Worm (Caenorhabditis elegans): ENCODE measurements around the gene F53F8.6.

DNA sequence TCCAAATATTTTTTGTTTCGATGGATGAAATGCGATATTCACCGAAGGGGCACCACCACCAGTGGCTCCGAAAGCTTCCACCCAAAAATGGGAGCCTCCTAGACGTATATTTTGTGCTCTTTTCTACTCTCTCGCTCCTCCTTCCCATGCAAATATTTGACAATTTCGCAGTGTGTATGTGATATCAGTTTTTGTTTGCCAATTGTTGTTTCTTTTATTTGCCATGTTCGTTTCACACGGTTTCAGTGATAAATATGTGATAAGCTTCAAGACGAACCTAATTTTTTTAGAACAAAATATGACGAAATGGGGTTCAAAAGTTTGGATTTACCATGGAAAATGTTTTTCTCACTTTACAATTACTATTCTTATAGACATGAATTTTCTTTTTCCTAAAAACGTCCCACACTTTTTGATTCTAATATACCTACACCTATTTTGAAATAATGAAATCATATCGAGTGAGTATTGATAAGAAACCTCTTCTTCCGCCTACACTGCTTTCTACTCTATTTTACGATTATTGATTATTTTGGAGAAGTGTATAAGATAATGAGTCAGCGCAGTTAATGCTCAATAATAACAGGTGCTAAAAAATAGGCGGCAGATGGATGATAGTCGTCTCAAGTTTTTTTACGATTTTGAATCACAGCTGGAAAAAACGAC, 49.9 kb downstream of the F53F8.6 start:
- TF ChIP-seq sea-1 (GFP tag; conservative IDR thresholded peaks at IDR 0.05) (no peak), ama-1 (optimal IDR thresholded peaks at IDR 0.05) (no peak), hnd-1 (tag; optimal IDR thresholded peaks at IDR 0.05) (no peak), pes-1 (GFP tag; IDR thresholded peaks at IDR 0.05) (no peak), ceh-13 (GFP tag; optimal IDR thresholded peaks at IDR 0.05) (no peak), scrt-1 (GFP tag; IDR thresholded peaks at IDR 0.05) (no peak), ceh-36 (tag; optimal IDR thresholded peaks at IDR 0.05) (no peak), flt-1 (GFP tag; IDR thresholded peaks at IDR 0.05) (no peak), aly-1 (tag; optimal IDR thresholded peaks at IDR 0.05) (no peak)

All from whole organism, early embryonic.